Worm (Caenorhabditis elegans) whole organism, L3 larva: ENCODE data around the gene nas-33.

Experiments
- ama-1 ChIP-seq: fragments of 150-350 bp; optimal IDR thresholded peaks from 2 replicates; lab custom pipeline; 2018
- snpc-4 ChIP-seq: fragments of 150-350 bp; optimal IDR thresholded peaks from 2 replicates; lab custom pipeline; 2014; ENCODE audit warnings: missing biosample characterization, missing genetic modification characterization

ce11 chrX:6473698-6474314 is 18.7 kb upstream of the nas-33 start, which contains the start of the genes C15B12.4 and C15B12.8:
- TF ChIP-seq ama-1 (lab: Kevin White, UChicago) (no peak), snpc-4 (tag; lab: Kevin White, UChicago) (no peak)
